Worm (Caenorhabditis elegans): Measurements from ENCODE around the gene F23D12.1.

- TF ChIP-seq eor-1 (tag; optimal IDR thresholded peaks at IDR 0.05) (no peak), snpc-4 (tag; optimal IDR thresholded peaks at IDR 0.05) (no peak), nhr-76 (tag; optimal IDR thresholded peaks at IDR 0.05) (no peak), elt-1 (tag; optimal IDR thresholded peaks at IDR 0.05) (no peak), skn-1 (tag; optimal IDR thresholded peaks at IDR 0.05) (no peak)
Observed at ce11 chrX:14405817-14406216, 22.1 kb downstream of the F23D12.1 start, which contains the start of gene frpr-17.

All from whole organism, L3 larva.